Worm (Caenorhabditis elegans): ENCODE measurements around the gene C06B8.3.

DNA sequence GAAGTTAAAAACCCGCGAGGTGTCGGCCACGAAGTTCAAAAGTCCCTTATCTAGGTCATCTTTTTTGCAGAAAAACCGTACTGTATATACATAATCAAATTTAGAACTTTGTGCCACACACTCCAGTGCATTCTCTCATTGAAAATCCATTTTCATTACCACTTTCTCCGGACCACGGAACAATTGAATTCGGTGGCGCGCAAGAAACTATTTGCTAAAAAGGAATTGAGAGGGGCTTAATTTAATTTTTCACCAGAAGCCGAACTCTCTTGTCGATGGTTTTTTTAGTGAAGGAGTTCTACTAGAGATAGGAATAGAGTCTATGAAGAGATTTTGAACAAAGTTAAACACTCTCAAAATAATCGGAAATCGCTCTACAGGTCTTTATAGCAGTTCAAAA lies 35.4 kb upstream of the C06B8.3 start:
- TF ChIP-seq aly-2 (tag; optimal IDR thresholded peaks at IDR 0.05): no peak
- TF ChIP-seq blmp-1 (tag; optimal IDR thresholded peaks at IDR 0.05; ENCODE audit: insufficient read depth): no peak
- no peak for TF ChIP-seq gmeb-1 (tag; optimal IDR thresholded peaks at IDR 0.05)
- TF ChIP-seq ceh-82 (tag; optimal IDR thresholded peaks at IDR 0.05): no peak
- no peak for TF ChIP-seq elt-3 (tag; optimal IDR thresholded peaks at IDR 0.05)
- TF ChIP-seq fos-1 (tag; optimal IDR thresholded peaks at IDR 0.05): no peak
- no peak for TF ChIP-seq lin-13 (GFP tag; optimal IDR thresholded peaks at IDR 0.05)
- TF ChIP-seq unc-62 (GFP tag; optimal IDR thresholded peaks at IDR 0.05): no peak
- no peak for TF ChIP-seq ztf-4 (tag; optimal IDR thresholded peaks at IDR 0.05)
